Fruit fly (Drosophila melanogaster): ENCODE results near the gene gpp.

dm6 chr3R:6423984-6424602 is 17.4 kb downstream of the gpp start:
- TF ChIP-seq Hr96 (GFP tag; optimal IDR thresholded peaks at IDR 0.05) (peak; percentile 78), tj (GFP tag; optimal IDR thresholded peaks at IDR 0.05) (no peak), Crg-1 (GFP tag; optimal IDR thresholded peaks at IDR 0.05) (no peak), CG33017 (tag; optimal IDR thresholded peaks at IDR 0.05) (peak; percentile 52)

All from whole organism, adult.